Worm (Caenorhabditis elegans) whole organism, mixed stage, embryonic: Measurements from ENCODE around the gene R02D5.7.

Source experiments
- M03D4.4 ChIP-seq: sonication (generic microtip); optimal IDR thresholded peaks from 2 replicates; lab custom pipeline; 2017; ENCODE audit warnings: mild to moderate bottlenecking, missing genetic modification characterization, missing compliant biosample characterization
- bed-3 ChIP-seq: fragments of 200-800 bp; sonication (Bioruptor generic); optimal IDR thresholded peaks from 3 replicates; lab custom pipeline; 2018; ENCODE audit warnings: mild to moderate bottlenecking, missing genetic modification characterization, moderate library complexity, missing compliant biosample characterization
- blmp-1 ChIP-seq: fragments of 150-350 bp; optimal IDR thresholded peaks from 2 replicates; lab custom pipeline; 2014; ENCODE audit warnings: missing biosample characterization, missing genetic modification characterization
- ceh-39 ChIP-seq: fragments of 150-350 bp; optimal IDR thresholded peaks from 2 replicates; lab custom pipeline; 2014; ENCODE audit warnings: missing biosample characterization, missing genetic modification characterization
- ceh-43 ChIP-seq: fragments of 200-800 bp; sonication (Bioruptor generic); optimal IDR thresholded peaks from 2 replicates; lab custom pipeline; 2018; ENCODE audit warnings: mild to moderate bottlenecking, missing genetic modification characterization, moderate library complexity, missing compliant biosample characterization
- ceh-83 ChIP-seq: fragments of 200-800 bp; sonication (Bioruptor generic); optimal IDR thresholded peaks from 2 replicates; lab custom pipeline; 2018; ENCODE audit warnings: mild to moderate bottlenecking, missing genetic modification characterization, missing compliant biosample characterization
- ces-1 ChIP-seq: fragments of 150-350 bp; optimal IDR thresholded peaks from 2 replicates; lab custom pipeline; 2014; ENCODE audit warnings: missing biosample characterization, missing genetic modification reagents, missing genetic modification characterization
- cnd-1 ChIP-seq: fragments of 200-800 bp; sonication (Bioruptor generic); optimal IDR thresholded peaks from 2 replicates; lab custom pipeline; 2018; ENCODE audit warnings: mild to moderate bottlenecking, missing genetic modification characterization, missing compliant biosample characterization
- drap-1 ChIP-seq: fragments of 200-800 bp; sonication (Bioruptor generic); optimal IDR thresholded peaks from 3 replicates; lab custom pipeline; 2018; ENCODE audit warnings: mild to moderate bottlenecking, missing genetic modification characterization, missing compliant biosample characterization
- elt-1 ChIP-seq: sonication (generic microtip); optimal IDR thresholded peaks from 2 replicates; lab custom pipeline; 2017; ENCODE audit warnings: missing genetic modification characterization, mild to moderate bottlenecking, missing compliant biosample characterization, antibody characterized with exemption, moderate library complexity, borderline replicate concordance; ENCODE audit not compliant: insufficient read depth
- elt-3 ChIP-seq: fragments of 150-350 bp; optimal IDR thresholded peaks from 2 replicates; lab custom pipeline; 2014; ENCODE audit warnings: missing biosample characterization, missing genetic modification characterization
- flh-1 ChIP-seq: fragments of 200-800 bp; sonication (Bioruptor generic); optimal IDR thresholded peaks from 2 replicates; lab custom pipeline; 2018; ENCODE audit warnings: mild to moderate bottlenecking, missing genetic modification characterization, moderate library complexity, missing compliant biosample characterization
- ham-2 ChIP-seq: fragments of 200-800 bp; sonication (Bioruptor generic); optimal IDR thresholded peaks from 2 replicates; lab custom pipeline; 2018; ENCODE audit warnings: mild to moderate bottlenecking, missing genetic modification characterization, missing compliant biosample characterization
- hlh-1 ChIP-seq: fragments of 150-350 bp; optimal IDR thresholded peaks from 2 replicates; lab custom pipeline; 2014; ENCODE audit warnings: missing biosample characterization, missing genetic modification reagents, missing genetic modification characterization
- lin-13 ChIP-seq: fragments of 150-350 bp; optimal IDR thresholded peaks from 2 replicates; lab custom pipeline; 2014; ENCODE audit warnings: missing biosample characterization, missing genetic modification characterization
- lin-32 ChIP-seq: fragments of 200-800 bp; sonication (Bioruptor generic); optimal IDR thresholded peaks from 2 replicates; lab custom pipeline; 2018; ENCODE audit warnings: mild to moderate bottlenecking, missing genetic modification characterization, missing compliant biosample characterization
- lsy-2 ChIP-seq: fragments of 150-350 bp; optimal IDR thresholded peaks from 2 replicates; lab custom pipeline; 2014; ENCODE audit warnings: missing biosample characterization, missing genetic modification characterization
- mab-5 ChIP-seq: fragments of 150-350 bp; optimal IDR thresholded peaks from 2 replicates; lab custom pipeline; 2014; ENCODE audit warnings: missing biosample characterization, missing genetic modification characterization
- mep-1 ChIP-seq: fragments of 150-350 bp; optimal IDR thresholded peaks from 2 replicates; lab custom pipeline; 2017; ENCODE audit warnings: missing biosample characterization, missing genetic modification reagents, missing genetic modification characterization, inconsistent platforms
- nhr-12 ChIP-seq: fragments of 150-350 bp; optimal IDR thresholded peaks from 2 replicates; lab custom pipeline; 2014; ENCODE audit warnings: missing biosample characterization, missing genetic modification characterization
- nhr-2 ChIP-seq: fragments of 150-350 bp; optimal IDR thresholded peaks from 2 replicates; lab custom pipeline; 2014; ENCODE audit warnings: missing biosample characterization, missing genetic modification characterization
- nhr-237 ChIP-seq: fragments of 150-350 bp; optimal IDR thresholded peaks from 2 replicates; lab custom pipeline; 2014; ENCODE audit warnings: missing biosample characterization, missing genetic modification characterization
- nhr-28 ChIP-seq: fragments of 150-350 bp; optimal IDR thresholded peaks from 2 replicates; lab custom pipeline; 2014; ENCODE audit warnings: missing biosample characterization, missing genetic modification characterization
- nhr-76 ChIP-seq: sonication (generic microtip); optimal IDR thresholded peaks from 2 replicates; lab custom pipeline; 2017; ENCODE audit warnings: missing biosample characterization, missing genetic modification characterization
- sem-2 ChIP-seq: fragments of 200-800 bp; sonication (Bioruptor generic); optimal IDR thresholded peaks from 2 replicates; lab custom pipeline; 2018; ENCODE audit warnings: mild to moderate bottlenecking, missing genetic modification characterization, missing compliant biosample characterization
- snpc-4 ChIP-seq: fragments of 150-350 bp; optimal IDR thresholded peaks from 2 replicates; lab custom pipeline; 2014; ENCODE audit warnings: missing biosample characterization, missing genetic modification characterization
- sptf-1 ChIP-seq: sonication (generic microtip); optimal IDR thresholded peaks from 2 replicates; lab custom pipeline; 2017; ENCODE audit warnings: mild to moderate bottlenecking, missing genetic modification characterization, moderate library complexity, missing compliant biosample characterization
- tbx-8 ChIP-seq: fragments of 200-800 bp; sonication (Bioruptor generic); optimal IDR thresholded peaks from 2 replicates; lab custom pipeline; 2018; ENCODE audit warnings: mild to moderate bottlenecking, missing genetic modification characterization, moderate library complexity, missing compliant biosample characterization
- unc-120 ChIP-seq: sonication (generic microtip); optimal IDR thresholded peaks from 2 replicates; lab custom pipeline; 2017; ENCODE audit warnings: missing genetic modification characterization, missing compliant biosample characterization; ENCODE audit not compliant: poor library complexity, severe bottlenecking
- unc-39 ChIP-seq: fragments of 150-350 bp; optimal IDR thresholded peaks from 2 replicates; lab custom pipeline; 2014; ENCODE audit warnings: missing biosample characterization, missing genetic modification characterization
- unc-62 ChIP-seq: fragments of 150-350 bp; optimal IDR thresholded peaks from 2 replicates; lab custom pipeline; 2014; ENCODE audit warnings: missing biosample characterization, missing genetic modification reagents, missing genetic modification characterization
- zip-8 ChIP-seq: fragments of 150-350 bp; optimal IDR thresholded peaks from 2 replicates; lab custom pipeline; 2014; ENCODE audit warnings: missing biosample characterization, missing genetic modification characterization
- ztf-11 ChIP-seq: fragments of 150-350 bp; optimal IDR thresholded peaks from 2 replicates; lab custom pipeline; 2014; ENCODE audit warnings: missing biosample characterization, missing genetic modification characterization

Gene R02D5.7

DNA sequence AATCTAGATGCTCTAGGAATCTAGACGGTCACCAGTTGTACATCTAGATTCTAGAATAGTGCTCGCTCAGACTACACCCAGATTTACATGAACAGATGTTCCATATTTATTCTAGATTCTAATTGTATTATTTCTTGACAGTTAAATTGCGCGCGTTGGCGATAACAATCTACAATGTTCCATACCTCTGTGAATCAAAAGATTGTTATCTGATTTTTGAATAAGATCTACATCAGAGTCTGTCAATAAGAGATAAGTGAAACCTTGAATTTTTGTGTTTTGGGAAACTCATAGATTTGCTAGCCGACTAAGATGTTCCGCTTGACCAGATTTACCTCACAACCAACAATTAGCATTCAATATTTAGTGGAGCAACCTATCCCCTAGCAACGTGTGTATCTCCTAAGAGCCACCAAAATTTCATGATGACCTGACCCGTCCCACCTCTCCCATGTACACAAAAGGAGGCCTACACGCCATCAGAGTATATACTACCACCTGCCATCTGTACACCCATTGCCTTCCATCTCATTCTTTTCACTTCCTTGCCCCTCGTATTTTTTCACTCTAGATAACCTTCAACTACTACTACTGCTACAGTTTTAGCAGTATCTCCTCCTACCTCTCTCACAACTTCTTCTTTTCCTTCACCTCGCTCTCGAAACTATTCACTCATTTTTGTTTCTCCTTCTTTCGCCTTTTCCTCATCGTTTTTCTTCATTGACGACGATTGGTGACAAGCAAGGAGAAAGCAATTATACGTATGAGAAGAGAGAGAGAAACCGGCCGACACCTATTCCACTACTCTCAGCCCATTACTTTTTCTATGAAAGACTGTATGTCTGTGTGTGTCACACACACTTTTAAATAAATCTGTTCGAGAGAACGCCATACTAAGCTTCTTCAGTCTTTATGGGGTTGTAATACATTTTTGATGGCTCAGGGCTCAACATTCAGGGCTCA is 25.7 kb upstream of the R02D5.7 start:
- TF ChIP-seq elt-1 (tag; lab: Kevin White, UChicago): peak; percentile 99
- no peak for TF ChIP-seq nhr-237
- TF ChIP-seq nhr-2: peak; percentile 53
- peak; percentile 58 for TF ChIP-seq ces-1 (GFP tag; lab: Kevin White, UChicago)
- no peak for TF ChIP-seq flh-1
- no peak for TF ChIP-seq bed-3 (GFP tag; lab: Kevin White, UChicago)
- TF ChIP-seq snpc-4: no peak
- TF ChIP-seq ztf-11 (tag; lab: Kevin White, UChicago): peak; percentile 46
- TF ChIP-seq drap-1 (GFP tag; lab: Kevin White, UChicago): peak; percentile 66
- peak; percentile 68 for TF ChIP-seq unc-62 (GFP tag; lab: Kevin White, UChicago)
- no peak for TF ChIP-seq lsy-2 (tag; lab: Kevin White, UChicago)
- TF ChIP-seq ham-2: peak; percentile 57

DNA sequence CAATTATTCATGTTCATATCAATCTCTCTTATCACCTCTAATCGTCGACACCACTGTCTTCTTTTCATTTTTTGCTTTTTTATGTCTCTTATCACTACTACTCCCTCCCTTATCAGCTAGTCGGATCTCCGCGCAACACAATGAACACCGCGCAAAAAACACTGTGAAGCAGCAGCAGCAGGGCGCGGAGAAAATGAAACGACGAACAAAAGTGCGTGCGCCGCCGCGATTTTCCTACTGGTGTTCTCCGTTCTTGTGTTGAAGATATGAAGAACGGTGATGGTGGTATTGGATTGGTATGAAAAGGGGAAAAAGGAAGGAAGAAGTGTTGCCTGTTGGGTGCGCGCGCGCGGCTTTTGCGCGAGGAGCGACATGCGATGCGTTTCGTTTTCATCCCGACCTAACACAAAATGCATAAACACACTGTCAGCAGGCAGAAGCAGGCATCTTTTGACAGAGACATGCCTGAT is 24.5 kb upstream of the R02D5.7 start:
- no peak for TF ChIP-seq mep-1 (tag; lab: Kevin White, UChicago)
- no peak for TF ChIP-seq zip-8 (tag; lab: Kevin White, UChicago)
- no peak for TF ChIP-seq ztf-11 (tag; lab: Kevin White, UChicago)
- TF ChIP-seq elt-1 (tag; lab: Kevin White, UChicago): peak; percentile 92
- no peak for TF ChIP-seq tbx-8 (GFP tag; lab: Kevin White, UChicago)
- no peak for TF ChIP-seq ceh-39 (tag; lab: Kevin White, UChicago)
- TF ChIP-seq mab-5 (tag; lab: Kevin White, UChicago): no peak
- TF ChIP-seq unc-39 (tag; lab: Kevin White, UChicago): no peak
- TF ChIP-seq unc-62 (GFP tag; lab: Kevin White, UChicago): no peak
- TF ChIP-seq elt-3 (tag; lab: Kevin White, UChicago): peak; percentile 14
- no peak for TF ChIP-seq nhr-28 (tag; lab: Kevin White, UChicago)
- TF ChIP-seq nhr-76 (tag; lab: Kevin White, UChicago): no peak
- no peak for TF ChIP-seq ces-1 (GFP tag; lab: Kevin White, UChicago)
- no peak for TF ChIP-seq ceh-83 (GFP tag; lab: Kevin White, UChicago)
- TF ChIP-seq nhr-237: no peak
- no peak for TF ChIP-seq nhr-12 (tag; lab: Kevin White, UChicago)
- peak; percentile 30 for TF ChIP-seq sptf-1 (tag; lab: Kevin White, UChicago)
- TF ChIP-seq M03D4.4 (tag; lab: Kevin White, UChicago): no peak
- TF ChIP-seq bed-3 (GFP tag; lab: Kevin White, UChicago): no peak
- no peak for TF ChIP-seq snpc-4
- peak; percentile 62 for TF ChIP-seq drap-1 (GFP tag; lab: Kevin White, UChicago)
- TF ChIP-seq ceh-43 (GFP tag; lab: Kevin White, UChicago): no peak
- no peak for TF ChIP-seq blmp-1 (tag; lab: Kevin White, UChicago)
- no peak for TF ChIP-seq lin-32 (GFP tag; lab: Kevin White, UChicago)
- TF ChIP-seq ham-2: peak; percentile 95
- no peak for TF ChIP-seq unc-120 (tag; lab: Kevin White, UChicago)
- peak; percentile 7 for TF ChIP-seq sem-2
- no peak for TF ChIP-seq lsy-2 (tag; lab: Kevin White, UChicago)
- no peak for TF ChIP-seq lin-13 (tag; lab: Kevin White, UChicago)
- TF ChIP-seq cnd-1 (tag; lab: Kevin White, UChicago): peak; percentile 15
- TF ChIP-seq flh-1: no peak
- TF ChIP-seq, all 35 proteins: peak for 7

DNA sequence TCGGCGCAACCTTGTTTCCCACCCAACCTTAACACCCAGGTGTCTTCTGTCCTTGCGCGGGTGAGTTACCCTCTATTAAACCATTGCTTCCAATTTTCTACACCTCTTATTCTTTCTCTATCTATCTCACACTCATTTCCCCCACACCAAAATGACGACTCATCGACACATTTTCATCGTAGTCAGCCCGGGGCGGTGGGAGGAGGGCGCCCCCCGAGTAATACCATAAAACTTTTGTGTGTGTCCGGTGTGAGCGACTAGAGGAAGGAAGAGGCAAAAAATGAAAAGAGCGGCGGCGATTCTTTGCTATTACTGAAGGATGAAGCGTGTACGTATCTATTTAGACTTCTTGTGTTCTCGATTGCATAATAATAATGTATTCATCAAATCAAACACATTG is 23.5 kb upstream of the R02D5.7 start:
- TF ChIP-seq hlh-1 (no peak), blmp-1 (tag; lab: Kevin White, UChicago) (no peak), lin-13 (tag; lab: Kevin White, UChicago) (no peak), flh-1 (no peak), unc-62 (GFP tag; lab: Kevin White, UChicago) (no peak), nhr-12 (tag; lab: Kevin White, UChicago) (no peak), elt-1 (tag; lab: Kevin White, UChicago) (no peak), unc-120 (tag; lab: Kevin White, UChicago) (no peak), lin-32 (GFP tag; lab: Kevin White, UChicago) (no peak), drap-1 (GFP tag; lab: Kevin White, UChicago) (peak; percentile 66), lsy-2 (tag; lab: Kevin White, UChicago) (no peak), M03D4.4 (tag; lab: Kevin White, UChicago) (peak; percentile 29)
- TF ChIP-seq, all 35 proteins: peak for 2
